Fruit fly (Drosophila melanogaster) whole organism, embryonic: ENCODE results near the gene nonC.
A peak's percentile ranks its signal among the peaks of the same experiment; 100 is the strongest.

Source experiments
- Antp ChIP-seq: fragments of 200-800 bp; sonication (Bioruptor generic); optimal IDR thresholded peaks from 3 replicates; lab custom pipeline; 2016; ENCODE audit warnings: missing biosample characterization, missing genetic modification characterization
- B-H2 ChIP-seq: fragments of 200-800 bp; sonication (Bioruptor generic); optimal IDR thresholded peaks from 2 replicates; lab custom pipeline; 2018; ENCODE audit warnings: missing biosample characterization, mild to moderate bottlenecking, missing genetic modification characterization
- CG10366 ChIP-seq: fragments of 200-800 bp; sonication (Bioruptor generic); IDR thresholded peaks from 2 replicates; pipeline ENCODE4 v1.3.6; 2022; ENCODE audit warnings: missing biosample characterization, missing genetic modification characterization
- CG11504 ChIP-seq: fragments of 200-800 bp; sonication (Bioruptor generic); optimal IDR thresholded peaks from 3 replicates; lab custom pipeline; 2019; ENCODE audit warnings: missing biosample characterization, mild to moderate bottlenecking, missing genetic modification characterization, moderate library complexity
- CG11723 ChIP-seq: fragments of 200-800 bp; sonication (Bioruptor generic); optimal IDR thresholded peaks from 2 replicates; lab custom pipeline; 2017; ENCODE audit warnings: missing biosample characterization, mild to moderate bottlenecking, missing genetic modification characterization
- CG18599 ChIP-seq: fragments of 200-800 bp; sonication (Bioruptor generic); optimal IDR thresholded peaks from 3 replicates; lab custom pipeline; 2017; ENCODE audit warnings: missing biosample characterization, missing genetic modification characterization, mild to moderate bottlenecking, moderate library complexity, missing genetic modification reagents
- CG2202 ChIP-seq: fragments of 200-800 bp; sonication (Bioruptor generic); optimal IDR thresholded peaks from 2 replicates; lab custom pipeline; 2018; ENCODE audit warnings: missing biosample characterization, mild to moderate bottlenecking, missing genetic modification characterization
- CG30403 ChIP-seq: fragments of 200-800 bp; sonication (Bioruptor generic); optimal IDR thresholded peaks from 3 replicates; lab custom pipeline; 2016; ENCODE audit warnings: missing biosample characterization, missing genetic modification characterization
- CG33213 ChIP-seq: fragments of 200-800 bp; sonication (Bioruptor generic); optimal IDR thresholded peaks from 3 replicates; lab custom pipeline; 2016; ENCODE audit warnings: missing biosample characterization, missing genetic modification characterization
- CG4360 ChIP-seq: fragments of 200-800 bp; sonication (Bioruptor generic); IDR thresholded peaks from 2 replicates; pipeline ENCODE4 v1.3.6; 2022; ENCODE audit warnings: missing biosample characterization, missing genetic modification characterization
- CG4617 ChIP-seq: fragments of 200-800 bp; sonication (Bioruptor generic); optimal IDR thresholded peaks from 3 replicates; lab custom pipeline; 2016; ENCODE audit warnings: missing biosample characterization, missing genetic modification characterization, borderline replicate concordance
- CG4854 ChIP-seq: fragments of 200-800 bp; sonication (Bioruptor generic); optimal IDR thresholded peaks from 2 replicates; lab custom pipeline; 2016; ENCODE audit warnings: missing biosample characterization, missing genetic modification characterization, inconsistent platforms
- CG6689 ChIP-seq: fragments of 200-800 bp; sonication (Bioruptor generic); IDR thresholded peaks from 2 replicates; pipeline ENCODE4 v1.3.6; 2022; ENCODE audit warnings: missing biosample characterization, missing genetic modification characterization
- CG7963 ChIP-seq: fragments of 200-800 bp; sonication (Bioruptor generic); IDR thresholded peaks from 3 replicates; pipeline ENCODE4 v1.3.6; 2022; ENCODE audit warnings: missing biosample characterization, missing genetic modification characterization; ENCODE audit not compliant: partially characterized antibody
- CG9797 ChIP-seq: fragments of 200-800 bp; sonication (Bioruptor generic); optimal IDR thresholded peaks from 3 replicates; lab custom pipeline; 2018; ENCODE audit warnings: missing biosample characterization, mild to moderate bottlenecking, missing genetic modification characterization
- Chrac-16 ChIP-seq: fragments of 200-800 bp; sonication (Bioruptor generic); optimal IDR thresholded peaks from 3 replicates; lab custom pipeline; 2016; ENCODE audit warnings: missing biosample characterization, missing genetic modification characterization
- Dip2 ChIP-seq: fragments of 200-800 bp; sonication (Bioruptor generic); IDR thresholded peaks from 2 replicates; pipeline ENCODE4 v1.3.6; 2022; ENCODE audit warnings: missing biosample characterization, missing genetic modification characterization
- E2f1 ChIP-seq: fragments of 200-800 bp; sonication (Bioruptor generic); IDR thresholded peaks from 2 replicates; pipeline ENCODE4 v1.3.6; 2022; ENCODE audit warnings: missing biosample characterization, missing genetic modification characterization
- Ets65A ChIP-seq: fragments of 200-800 bp; sonication (Bioruptor generic); peaks from one replicate; lab custom pipeline; 2016; ENCODE audit warnings: missing biosample characterization, missing genetic modification characterization
- Fer1 ChIP-seq: fragments of 200-800 bp; sonication (Bioruptor generic); optimal IDR thresholded peaks from 2 replicates; lab custom pipeline; 2017; ENCODE audit warnings: missing biosample characterization, mild to moderate bottlenecking, missing genetic modification characterization
- Gug ChIP-seq: fragments of 200-800 bp; sonication (Bioruptor generic); IDR thresholded peaks from 4 replicates; pipeline ENCODE4 v1.3.6; 2022; ENCODE audit warnings: missing biosample characterization, missing genetic modification characterization
- HLH54F ChIP-seq: fragments of 200-800 bp; sonication (Bioruptor generic); optimal IDR thresholded peaks from 3 replicates; lab custom pipeline; 2016; ENCODE audit warnings: missing biosample characterization, missing genetic modification characterization
- Hr51 ChIP-seq, 2 experiments: fragments of 200-800 bp; sonication (Bioruptor generic); optimal IDR thresholded peaks; 2 replicates in 1 of 2; 3 replicates in 1 of 2; lab custom pipeline; 2016 to 2018; ENCODE audit warnings: missing biosample characterization in 2 of 2, missing genetic modification characterization in 2 of 2, mild to moderate bottlenecking in 1 of 2, moderate library complexity in 1 of 2
- Mes4 ChIP-seq: fragments of 200-800 bp; sonication (Bioruptor generic); optimal IDR thresholded peaks from 2 replicates; lab custom pipeline; 2016; ENCODE audit warnings: missing biosample characterization, missing genetic modification characterization
- NC2α ChIP-seq: fragments of 200-800 bp; sonication (Bioruptor generic); optimal IDR thresholded peaks from 2 replicates; lab custom pipeline; 2016; ENCODE audit warnings: missing biosample characterization, missing genetic modification characterization
- Rx ChIP-seq: fragments of 200-800 bp; sonication (Bioruptor generic); IDR thresholded peaks from 2 replicates; pipeline ENCODE4 v1.3.6; 2022; ENCODE audit warnings: missing biosample characterization, missing genetic modification characterization
- Stat92E ChIP-seq, 3 experiments: fragments of >200 bp in 2 of 3; fragments of 200-800 bp in 1 of 3; sonication (Bioruptor generic) in 1 of 3; optimal IDR thresholded peaks; 2 replicates each; lab custom pipeline; 2017 to 2019; ENCODE audit warnings: missing biosample characterization in 3 of 3, missing genetic modification characterization in 3 of 3, mild to moderate bottlenecking in 1 of 3, moderate library complexity in 1 of 3
- Xbp1 ChIP-seq: fragments of 200-800 bp; sonication (Bioruptor generic); optimal IDR thresholded peaks from 3 replicates; lab custom pipeline; 2016; ENCODE audit warnings: missing biosample characterization, mild to moderate bottlenecking, missing genetic modification characterization
- Xrp1 ChIP-seq: fragments of 200-800 bp; sonication (Bioruptor generic); IDR thresholded peaks from 2 replicates; pipeline ENCODE4 v1.3.6; 2022; ENCODE audit warnings: missing biosample characterization, missing genetic modification characterization
- al ChIP-seq: fragments of 200-800 bp; sonication (Bioruptor generic); IDR thresholded peaks from 2 replicates; pipeline ENCODE4 v1.3.6; 2022; ENCODE audit warnings: missing biosample characterization, missing genetic modification characterization
- ato ChIP-seq: fragments of 200-800 bp; sonication (Bioruptor generic); IDR thresholded peaks from 2 replicates; pipeline ENCODE4 v1.3.6; 2022; ENCODE audit warnings: missing biosample characterization, missing genetic modification characterization; ENCODE audit not compliant: partially characterized antibody
- cas ChIP-seq: fragments of 200-800 bp; sonication (Bioruptor generic); IDR thresholded peaks from 2 replicates; pipeline ENCODE4 v1.3.6; 2022; ENCODE audit warnings: missing biosample characterization, missing genetic modification characterization
- cg ChIP-seq: fragments of 200-800 bp; sonication (Bioruptor generic); optimal IDR thresholded peaks from 3 replicates; lab custom pipeline; 2019; ENCODE audit warnings: missing biosample characterization, mild to moderate bottlenecking, missing genetic modification characterization, moderate library complexity
- chinmo ChIP-seq: fragments of 200-800 bp; sonication (Bioruptor generic); IDR thresholded peaks from 4 replicates; pipeline ENCODE4 v1.3.6; 2022; ENCODE audit warnings: missing biosample characterization, missing genetic modification characterization; ENCODE audit not compliant: partially characterized antibody
- disco-r ChIP-seq: fragments of 200-800 bp; sonication (Bioruptor generic); optimal IDR thresholded peaks from 2 replicates; lab custom pipeline; 2016; ENCODE audit warnings: missing biosample characterization, missing genetic modification characterization
- ems ChIP-seq: fragments of 200-800 bp; sonication (Bioruptor generic); optimal IDR thresholded peaks from 3 replicates; lab custom pipeline; 2016; ENCODE audit warnings: missing biosample characterization, missing genetic modification characterization
- fd96Cb ChIP-seq: fragments of 200-800 bp; sonication (Bioruptor generic); optimal IDR thresholded peaks from 2 replicates; lab custom pipeline; 2018; ENCODE audit warnings: missing biosample characterization, mild to moderate bottlenecking, missing genetic modification characterization, moderate library complexity
- ftz-f1 ChIP-seq: fragments of 200-800 bp; sonication (Bioruptor generic); optimal IDR thresholded peaks from 2 replicates; lab custom pipeline; 2016; ENCODE audit warnings: missing biosample characterization, missing genetic modification characterization
- gcm ChIP-seq: fragments of 200-800 bp; sonication (Bioruptor generic); optimal IDR thresholded peaks from 2 replicates; lab custom pipeline; 2019; ENCODE audit warnings: missing biosample characterization, mild to moderate bottlenecking, missing genetic modification characterization, moderate library complexity
- inv ChIP-seq: fragments of 200-800 bp; sonication (Bioruptor generic); IDR thresholded peaks from 2 replicates; pipeline ENCODE4 v1.3.6; 2022; ENCODE audit warnings: missing biosample characterization, missing genetic modification characterization; ENCODE audit not compliant: partially characterized antibody
- oc ChIP-seq: fragments of 200-800 bp; sonication (Bioruptor generic); optimal IDR thresholded peaks from 2 replicates; lab custom pipeline; 2018; ENCODE audit warnings: missing biosample characterization, mild to moderate bottlenecking, missing genetic modification characterization, moderate library complexity
- pnt ChIP-seq: fragments of 200-800 bp; sonication (Bioruptor generic); optimal IDR thresholded peaks from 3 replicates; lab custom pipeline; 2016; ENCODE audit warnings: missing biosample characterization, missing genetic modification characterization
- pros ChIP-seq: fragments of 200-800 bp; sonication (Bioruptor generic); optimal IDR thresholded peaks from 3 replicates; lab custom pipeline; 2019; ENCODE audit warnings: missing biosample characterization, mild to moderate bottlenecking, missing genetic modification characterization, moderate library complexity
- slp2 ChIP-seq: fragments of 200-800 bp; sonication (Bioruptor generic); optimal IDR thresholded peaks from 2 replicates; lab custom pipeline; 2016; ENCODE audit warnings: missing biosample characterization, missing genetic modification characterization
- sr ChIP-seq: fragments of 200-800 bp; sonication (Bioruptor generic); IDR thresholded peaks from 3 replicates; pipeline ENCODE4 v1.3.6; 2022; ENCODE audit warnings: missing biosample characterization, missing genetic modification characterization
- ssp ChIP-seq: fragments of 200-800 bp; sonication (Bioruptor generic); IDR thresholded peaks from 2 replicates; pipeline ENCODE4 v1.3.6; 2022; ENCODE audit warnings: missing biosample characterization, missing genetic modification characterization
- tap ChIP-seq: fragments of 200-800 bp; optimal IDR thresholded peaks from 3 replicates; lab custom pipeline; 2019; ENCODE audit warnings: missing biosample characterization, mild to moderate bottlenecking, missing genetic modification characterization, moderate library complexity
- tio ChIP-seq: fragments of 200-800 bp; sonication (Bioruptor generic); optimal IDR thresholded peaks from 2 replicates; lab custom pipeline; 2017; ENCODE audit warnings: missing biosample characterization, missing genetic modification characterization, inconsistent platforms
- trem ChIP-seq: fragments of 200-800 bp; optimal IDR thresholded peaks from 3 replicates; lab custom pipeline; 2019; ENCODE audit warnings: missing biosample characterization, mild to moderate bottlenecking, missing genetic modification characterization, moderate library complexity
- zen ChIP-seq: fragments of 200-800 bp; sonication (Bioruptor generic); optimal IDR thresholded peaks from 3 replicates; lab custom pipeline; 2018; ENCODE audit warnings: missing biosample characterization, mild to moderate bottlenecking, missing genetic modification characterization, moderate library complexity

Gene nonC

dm6 chrX:6794190-6794589 is 30.1 kb upstream of the nonC start (continued):
- no peak for TF ChIP-seq CG7963
- peak; percentile 31 for TF ChIP-seq NC2α (GFP tag; lab: Kevin White, UChicago)
- peak; percentile 68 for TF ChIP-seq al (GFP tag; lab: Robert Waterston, UW)
- peak; percentile 71 for TF ChIP-seq Fer1
- peak; percentile 80 for TF ChIP-seq CG30403
- peak; percentile 78 for TF ChIP-seq disco-r (GFP tag; lab: Kevin White, UChicago)
- peak; percentile 59 for TF ChIP-seq pnt (GFP tag; lab: Kevin White, UChicago)
- TF ChIP-seq trem (tag; lab: Kevin White, UChicago) = peak; percentile 43
- peak; percentile 86 for TF ChIP-seq Xbp1 (GFP tag; lab: Kevin White, UChicago)
- peak; percentile 51 for TF ChIP-seq CG4617 (GFP tag; lab: Kevin White, UChicago)
- peak; percentile 78 for TF ChIP-seq CG18599 (GFP tag; lab: Kevin White, UChicago)
- TF ChIP-seq Mes4 (GFP tag; lab: Kevin White, UChicago) = peak; percentile 75
- TF ChIP-seq Dip2 (GFP tag; lab: Robert Waterston, UW) = no peak
- TF ChIP-seq CG6689 (GFP tag; lab: Robert Waterston, UW) = peak; percentile 80
- no peak for TF ChIP-seq CG2202 (tag; lab: Kevin White, UChicago)
- no peak for TF ChIP-seq cg (GFP tag; lab: Kevin White, UChicago)
- peak; percentile 97 for TF ChIP-seq Ets65A (GFP tag; lab: Kevin White, UChicago)
- peak; percentile 87 for TF ChIP-seq Rx
- peak; percentile 78 for TF ChIP-seq E2f1 (GFP tag; lab: Robert Waterston, UW)
- peak; percentile 75 to 89 for TF ChIP-seq Hr51 (GFP tag; optimal IDR thresholded peaks at IDR 0.05; lab: Kevin White, UChicago)
- TF ChIP-seq ato (GFP tag; lab: Robert Waterston, UW) = no peak
- peak; percentile 82 for TF ChIP-seq HLH54F (GFP tag; lab: Kevin White, UChicago)
- TF ChIP-seq Gug (GFP tag; lab: Robert Waterston, UW) = peak; percentile 83
- TF ChIP-seq tap (tag; lab: Kevin White, UChicago) = peak; percentile 77
- peak; percentile 28; the same call in 1 of the 2 replicates for TF ChIP-seq cas (GFP tag; lab: Robert Waterston, UW)
- TF ChIP-seq slp2 (GFP tag; lab: Kevin White, UChicago) = peak; percentile 76
- peak; percentile 58; the same call in 1 of the 2 replicates for TF ChIP-seq CG4360
- no peak for TF ChIP-seq Stat92E (GFP tag; optimal IDR thresholded peaks at IDR 0.05; lab: Kevin White, UChicago)
- TF ChIP-seq ftz-f1 (GFP tag; lab: Kevin White, UChicago) = no peak
- TF ChIP-seq Xrp1 (GFP tag; lab: Robert Waterston, UW) = peak; percentile 84
- peak; percentile 54 for TF ChIP-seq gcm (GFP tag; lab: Kevin White, UChicago)
- no peak for TF ChIP-seq B-H2 (GFP tag; lab: Kevin White, UChicago)
- TF ChIP-seq CG9797 (GFP tag; lab: Kevin White, UChicago) = no peak
- TF ChIP-seq sr (GFP tag; lab: Robert Waterston, UW) = peak; percentile 44; the same call in 1 of the 3 replicates
- peak; percentile 72 for TF ChIP-seq Chrac-16 (GFP tag; lab: Kevin White, UChicago)
- peak; percentile 82 for TF ChIP-seq CG33213 (GFP tag; lab: Kevin White, UChicago)
- TF ChIP-seq tio (GFP tag; lab: Kevin White, UChicago) = peak; percentile 80
- no peak for TF ChIP-seq pros
- no peak for TF ChIP-seq chinmo (GFP tag; lab: Robert Waterston, UW)
- peak; percentile 62; the same call in 1 of the 2 replicates for TF ChIP-seq ssp (GFP tag; lab: Robert Waterston, UW)
- peak; percentile 62 for TF ChIP-seq zen (tag; lab: Kevin White, UChicago)
- TF ChIP-seq ems (GFP tag; lab: Kevin White, UChicago) = peak; percentile 82
- TF ChIP-seq oc (tag; lab: Kevin White, UChicago) = peak; percentile 57
- TF ChIP-seq Antp (GFP tag; lab: Kevin White, UChicago) = peak; percentile 76
- TF ChIP-seq CG4854 (GFP tag; lab: Kevin White, UChicago) = peak; percentile 87
- TF ChIP-seq CG11504 = peak; percentile 88
- TF ChIP-seq fd96Cb = peak; percentile 79
- peak; percentile 91 for TF ChIP-seq CG10366
- TF ChIP-seq inv (GFP tag; lab: Robert Waterston, UW) = no peak
- TF ChIP-seq CG11723 (GFP tag; lab: Kevin White, UChicago) = peak; percentile 69
